Worm (Caenorhabditis elegans) whole organism, L1 larva: Measurements from ENCODE around the gene F09B9.5.

Experiments used
- C04F5.9 ChIP-seq: sonication (generic microtip); optimal IDR thresholded peaks from 2 replicates; lab custom pipeline; 2016; ENCODE audit warnings: missing genetic modification characterization, missing compliant biosample characterization
- alr-1 ChIP-seq: fragments of 200-800 bp; sonication (Bioruptor generic); optimal IDR thresholded peaks from 2 replicates; lab custom pipeline; 2018; ENCODE audit warnings: borderline replicate concordance, mild to moderate bottlenecking, missing genetic modification characterization, missing compliant biosample characterization
- ama-1 ChIP-seq: fragments of 150-350 bp; optimal IDR thresholded peaks from 2 replicates; lab custom pipeline; 2014
- blmp-1 ChIP-seq: fragments of 150-350 bp; optimal IDR thresholded peaks from 2 replicates; lab custom pipeline; 2014; ENCODE audit warnings: missing biosample characterization, missing genetic modification characterization
- ceh-63 ChIP-seq: fragments of 200-800 bp; sonication (Bioruptor generic); optimal IDR thresholded peaks from 2 replicates; lab custom pipeline; 2018; ENCODE audit warnings: mild to moderate bottlenecking, missing genetic modification characterization, missing compliant biosample characterization
- ceh-8 ChIP-seq: fragments of 200-800 bp; sonication (Bioruptor generic); optimal IDR thresholded peaks from 2 replicates; lab custom pipeline; 2018; ENCODE audit warnings: mild to moderate bottlenecking, missing genetic modification characterization, moderate library complexity, missing compliant biosample characterization
- ceh-82 ChIP-seq, 3 experiments: fragments of 150-350 bp in 1 of 3; sonication (generic microtip) in 2 of 3; optimal IDR thresholded peaks; 2 replicates each; lab custom pipeline; 2014 to 2017; ENCODE audit warnings: missing biosample characterization in 3 of 3, missing genetic modification characterization in 3 of 3
- ceh-88 ChIP-seq: fragments of 200-800 bp; sonication (Bioruptor generic); IDR thresholded peaks from 2 replicates; pipeline ENCODE4 v1.3.6; 2022; ENCODE audit warnings: missing genetic modification characterization, missing compliant biosample characterization
- ceh-90 ChIP-seq: sonication (generic microtip); optimal IDR thresholded peaks from 2 replicates; lab custom pipeline; 2016; ENCODE audit warnings: missing genetic modification characterization, missing compliant biosample characterization
- ces-1 ChIP-seq: fragments of 150-350 bp; optimal IDR thresholded peaks from 2 replicates; lab custom pipeline; 2014; ENCODE audit warnings: missing biosample characterization, missing genetic modification reagents, missing genetic modification characterization
- dsc-1 ChIP-seq: sonication (generic microtip); optimal IDR thresholded peaks from 2 replicates; lab custom pipeline; 2016; ENCODE audit warnings: mild to moderate bottlenecking, missing genetic modification characterization, missing compliant biosample characterization
- efl-1 ChIP-seq, 4 experiments: fragments of 150-350 bp; optimal IDR thresholded peaks in 3 of 4; peaks in 1 of 4; 1 replicate in 1 of 4; 2 replicates in 3 of 4; lab custom pipeline; 2014; ENCODE audit warnings: missing biosample characterization in 2 of 4, missing genetic modification characterization in 2 of 4, missing genetic modification reagents in 2 of 4
- egl-13 ChIP-seq: sonication (generic microtip); optimal IDR thresholded peaks from 2 replicates; lab custom pipeline; 2016; ENCODE audit warnings: missing genotype, missing genetic modification reagents, missing genetic modification characterization, missing compliant biosample characterization
- egl-27 ChIP-seq, 2 experiments: fragments of 150-350 bp in 1 of 2; sonication (generic microtip); optimal IDR thresholded peaks; 3 replicates each; lab custom pipeline; 2017 to 2018; ENCODE audit warnings: missing biosample characterization in 2 of 2, missing genetic modification characterization in 2 of 2, missing genetic modification reagents in 2 of 2
- elt-3 ChIP-seq, 6 experiments: fragments of 150-350 bp in 1 of 6; sonication (generic microtip); optimal IDR thresholded peaks; 2 replicates each; lab custom pipeline; 2017 to 2018; ENCODE audit warnings: missing biosample characterization in 6 of 6, missing genetic modification characterization in 6 of 6, inconsistent platforms in 1 of 6
- ets-5 ChIP-seq: fragments of 200-800 bp; sonication (Bioruptor generic); IDR thresholded peaks from 2 replicates; pipeline ENCODE4 v1.3.6; 2022; ENCODE audit warnings: missing genetic modification characterization, missing compliant biosample characterization
- fkh-10 ChIP-seq: sonication (generic microtip); optimal IDR thresholded peaks from 2 replicates; lab custom pipeline; 2017; ENCODE audit warnings: missing biosample characterization, missing genetic modification reagents, missing genetic modification characterization
- fkh-4 ChIP-seq: sonication (generic microtip); optimal IDR thresholded peaks from 2 replicates; lab custom pipeline; 2016; ENCODE audit warnings: missing compliant biosample characterization, missing genetic modification characterization, borderline replicate concordance
- fos-1 ChIP-seq: fragments of 150-350 bp; optimal IDR thresholded peaks from 2 replicates; lab custom pipeline; 2014; ENCODE audit warnings: missing biosample characterization, missing genetic modification characterization
- hlh-17 ChIP-seq: fragments of 200-800 bp; sonication (Bioruptor generic); optimal IDR thresholded peaks from 2 replicates; lab custom pipeline; 2018; ENCODE audit warnings: missing genetic modification characterization, mild to moderate bottlenecking, missing compliant biosample characterization, moderate library complexity, borderline replicate concordance
- hlh-4 ChIP-seq: sonication (generic microtip); optimal IDR thresholded peaks from 2 replicates; lab custom pipeline; 2016; ENCODE audit warnings: mild to moderate bottlenecking, missing genetic modification characterization, missing compliant biosample characterization
- irx-1 ChIP-seq: sonication (generic microtip); optimal IDR thresholded peaks from 2 replicates; lab custom pipeline; 2016; ENCODE audit warnings: missing genetic modification characterization, missing compliant biosample characterization
- jun-1 ChIP-seq: fragments of 150-350 bp; optimal IDR thresholded peaks from 2 replicates; lab custom pipeline; 2014; ENCODE audit warnings: missing biosample characterization, missing genetic modification reagents, missing genetic modification characterization
- lin-14 ChIP-seq: fragments of 200-800 bp; sonication (Bioruptor generic); optimal IDR thresholded peaks from 2 replicates; lab custom pipeline; 2018; ENCODE audit warnings: mild to moderate bottlenecking, missing genetic modification characterization, moderate library complexity, missing compliant biosample characterization
- lin-35 ChIP-seq, 2 experiments: fragments of 150-350 bp; optimal IDR thresholded peaks; 2 replicates each; lab custom pipeline; 2014; ENCODE audit warnings: missing biosample characterization in 2 of 2, missing genetic modification characterization in 2 of 2, missing genetic modification reagents in 2 of 2
- lin-39 ChIP-seq: fragments of 150-350 bp; optimal IDR thresholded peaks from 2 replicates; lab custom pipeline; 2014; ENCODE audit warnings: missing biosample characterization, missing genetic modification reagents, missing genetic modification characterization
- lsy-2 ChIP-seq, 2 experiments: fragments of 150-350 bp; optimal IDR thresholded peaks; 2 replicates each; lab custom pipeline; 2014; ENCODE audit warnings: missing biosample characterization in 2 of 2, missing genetic modification characterization in 2 of 2
- mab-9 ChIP-seq: fragments of 200-800 bp; sonication (Bioruptor generic); IDR thresholded peaks from 2 replicates; pipeline ENCODE4 v1.3.6; 2022; ENCODE audit warnings: missing genetic modification reagents, missing genetic modification characterization, missing compliant biosample characterization
- mef-2 ChIP-seq: fragments of 150-350 bp; optimal IDR thresholded peaks from 2 replicates; lab custom pipeline; 2014; ENCODE audit warnings: missing biosample characterization, missing genetic modification characterization
- nhr-11 ChIP-seq: fragments of 150-350 bp; optimal IDR thresholded peaks from 2 replicates; lab custom pipeline; 2014; ENCODE audit warnings: missing biosample characterization, missing genetic modification characterization
- nhr-12 ChIP-seq: sonication (generic microtip); optimal IDR thresholded peaks from 2 replicates; lab custom pipeline; 2017; ENCODE audit warnings: missing biosample characterization, missing genetic modification characterization
- nhr-19 ChIP-seq: fragments of 200-800 bp; sonication (Bioruptor generic); conservative IDR thresholded peaks from 2 replicates; pipeline ENCODE4 v1.3.6; 2022; ENCODE audit warnings: missing genetic modification characterization, missing compliant biosample characterization
- nhr-20 ChIP-seq: sonication (generic microtip); optimal IDR thresholded peaks from 2 replicates; lab custom pipeline; 2016; ENCODE audit warnings: mild to moderate bottlenecking, missing genetic modification characterization, missing compliant biosample characterization
- nhr-237 ChIP-seq: fragments of 150-350 bp; optimal IDR thresholded peaks from 2 replicates; lab custom pipeline; 2014; ENCODE audit warnings: missing biosample characterization, missing genetic modification characterization
- nhr-71 ChIP-seq: sonication (generic microtip); optimal IDR thresholded peaks from 2 replicates; lab custom pipeline; 2016; ENCODE audit warnings: mild to moderate bottlenecking, missing genetic modification characterization, moderate library complexity, missing compliant biosample characterization
- nhr-85 ChIP-seq: sonication (generic microtip); peaks from one replicate; lab custom pipeline; 2016; ENCODE audit warnings: missing genetic modification characterization, inconsistent platforms, missing compliant biosample characterization
- nhr-90 ChIP-seq: sonication (generic microtip); optimal IDR thresholded peaks from 2 replicates; lab custom pipeline; 2016; ENCODE audit warnings: mild to moderate bottlenecking, missing genetic modification characterization, missing compliant biosample characterization; ENCODE audit not compliant: poor library complexity
- pax-3 ChIP-seq: fragments of 200-800 bp; sonication (Bioruptor generic); optimal IDR thresholded peaks from 2 replicates; lab custom pipeline; 2018; ENCODE audit warnings: mild to moderate bottlenecking, missing genetic modification characterization, moderate library complexity, missing compliant biosample characterization
- snu-23 ChIP-seq: sonication (generic microtip); optimal IDR thresholded peaks from 2 replicates; lab custom pipeline; 2016; ENCODE audit warnings: missing genetic modification characterization, missing compliant biosample characterization
- sptf-1 ChIP-seq: fragments of 150-350 bp; optimal IDR thresholded peaks from 2 replicates; lab custom pipeline; 2014; ENCODE audit warnings: missing biosample characterization, missing genetic modification characterization
- sup-37 ChIP-seq: fragments of 200-800 bp; sonication (Bioruptor generic); optimal IDR thresholded peaks from 2 replicates; lab custom pipeline; 2018; ENCODE audit warnings: mild to moderate bottlenecking, missing genetic modification characterization, missing compliant biosample characterization
- tlp-1 ChIP-seq: fragments of 150-350 bp; optimal IDR thresholded peaks from 2 replicates; lab custom pipeline; 2014; ENCODE audit warnings: missing biosample characterization, missing genetic modification characterization
- unc-30 ChIP-seq: sonication (generic microtip); optimal IDR thresholded peaks from 2 replicates; lab custom pipeline; 2017; ENCODE audit warnings: missing biosample characterization, missing genetic modification characterization
- unc-62 ChIP-seq: fragments of 150-350 bp; optimal IDR thresholded peaks from 2 replicates; lab custom pipeline; 2014; ENCODE audit warnings: missing biosample characterization, missing genetic modification reagents, missing genetic modification characterization
- unc-86 ChIP-seq: sonication (generic microtip); optimal IDR thresholded peaks from 2 replicates; lab custom pipeline; 2016; ENCODE audit warnings: missing genetic modification characterization, missing compliant biosample characterization
- unc-98 ChIP-seq: fragments of 200-800 bp; sonication (Bioruptor generic); IDR thresholded peaks from 2 replicates; pipeline ENCODE4 v1.3.6; 2022; ENCODE audit warnings: missing genetic modification characterization, missing compliant biosample characterization
- vab-15 ChIP-seq: sonication (generic microtip); optimal IDR thresholded peaks from 2 replicates; lab custom pipeline; 2017; ENCODE audit warnings: missing genotype, mild to moderate bottlenecking, missing genetic modification characterization, missing compliant biosample characterization
- zag-1 ChIP-seq: fragments of 150-350 bp; optimal IDR thresholded peaks from 2 replicates; lab custom pipeline; 2014; ENCODE audit warnings: missing biosample characterization, missing genetic modification characterization
- ztf-11 ChIP-seq, 2 experiments: sonication (generic microtip); optimal IDR thresholded peaks; 2 replicates each; lab custom pipeline; 2016 to 2017; ENCODE audit warnings: missing genetic modification characterization in 2 of 2, missing biosample characterization in 1 of 2, missing compliant biosample characterization in 1 of 2

Gene F09B9.5

ce11 chrX:10145011-10145410 is 9.6 kb upstream of the F09B9.5 start (continued):
- TF ChIP-seq hlh-17 (GFP tag; lab: Kevin White, UChicago): no peak
- TF ChIP-seq fos-1 (tag; lab: Kevin White, UChicago): peak; percentile 31
- TF ChIP-seq nhr-237 (tag; lab: Kevin White, UChicago): no peak
- TF ChIP-seq zag-1 (tag; lab: Kevin White, UChicago): no peak
- peak; percentile 47 for TF ChIP-seq irx-1 (tag; lab: Kevin White, UChicago)
- no peak for TF ChIP-seq tlp-1 (tag; lab: Kevin White, UChicago)
- no peak for TF ChIP-seq ceh-90
- peak; percentile 74 for TF ChIP-seq nhr-19 (GFP tag; lab: Robert Waterston, UW)
- TF ChIP-seq pax-3: peak; percentile 1
- TF ChIP-seq sup-37: peak; percentile 1
- TF ChIP-seq nhr-85 (tag; lab: Kevin White, UChicago): peak; percentile 72
- no peak for TF ChIP-seq mef-2 (tag; lab: Kevin White, UChicago)
- TF ChIP-seq ceh-8 (GFP tag; lab: Kevin White, UChicago): peak; percentile 6
- peak; percentile 11 for TF ChIP-seq fkh-10 (GFP tag; lab: Kevin White, UChicago)
- TF ChIP-seq unc-98 (GFP tag; lab: Robert Waterston, UW): 0 out of 2 replicates have a peak, but pooled peaks have one; percentile 18
- TF ChIP-seq ztf-11 (tag; optimal IDR thresholded peaks at IDR 0.05; lab: Kevin White, UChicago): peak in 1 of 2 experiments; percentile 46
- peak; percentile 29 for TF ChIP-seq jun-1 (tag; lab: Kevin White, UChicago)
- TF ChIP-seq egl-13 (tag; lab: Kevin White, UChicago): peak; percentile 59
- peak; percentile 75 for TF ChIP-seq dsc-1
- TF ChIP-seq nhr-71: peak; percentile 78
- TF ChIP-seq snu-23 (GFP tag; lab: Kevin White, UChicago): peak; percentile 77
- peak; percentile 21; the same call in 1 of the 2 replicates for TF ChIP-seq ceh-88
- peak; percentile 80 for TF ChIP-seq nhr-90 (tag; lab: Kevin White, UChicago)

- no peak for TF ChIP-seq hlh-4 (tag; lab: Kevin White, UChicago)
- TF ChIP-seq vab-15: no peak
- TF ChIP-seq elt-3 (tag; optimal IDR thresholded peaks at IDR 0.05; lab: Kevin White, UChicago): peak in 2 of 6 experiments; percentile 34 to 64
- TF ChIP-seq dsc-1: peak; percentile 78
- TF ChIP-seq egl-27 (tag; optimal IDR thresholded peaks at IDR 0.05; lab: Kevin White, UChicago): peak; percentile 79 to 86
- TF ChIP-seq ets-5 (GFP tag; lab: Robert Waterston, UW): no peak
- no peak for TF ChIP-seq ama-1 (lab: Kevin White, UChicago)
- no peak for TF ChIP-seq unc-30 (tag; lab: Kevin White, UChicago)
- no peak for TF ChIP-seq fkh-4 (tag; lab: Kevin White, UChicago)
- no peak for TF ChIP-seq zag-1 (tag; lab: Kevin White, UChicago)
- TF ChIP-seq nhr-19 (GFP tag; lab: Robert Waterston, UW): peak; percentile 77
- TF ChIP-seq ces-1 (GFP tag; lab: Kevin White, UChicago): peak; percentile 71
- no peak for TF ChIP-seq nhr-237 (tag; lab: Kevin White, UChicago)
- TF ChIP-seq lsy-2 (tag; optimal IDR thresholded peaks at IDR 0.05; lab: Kevin White, UChicago): peak; percentile 59 to 73
- peak; percentile 76 for TF ChIP-seq mab-9 (GFP tag; lab: Robert Waterston, UW)
- TF ChIP-seq snu-23 (GFP tag; lab: Kevin White, UChicago): peak; percentile 90
- TF ChIP-seq nhr-85 (tag; lab: Kevin White, UChicago): peak; percentile 86
- TF ChIP-seq fos-1 (tag; lab: Kevin White, UChicago): peak; percentile 62
- peak; percentile 97 for TF ChIP-seq lin-14 (GFP tag; lab: Kevin White, UChicago)
- no peak for TF ChIP-seq sptf-1 (tag; lab: Kevin White, UChicago)
- TF ChIP-seq ceh-82 (tag; optimal IDR thresholded peaks at IDR 0.05; lab: Kevin White, UChicago): peak; percentile 79 to 87 (median 79)
- TF ChIP-seq unc-62: no peak
- no peak for TF ChIP-seq nhr-12 (tag; lab: Kevin White, UChicago)
- peak; percentile 44 to 51 for TF ChIP-seq efl-1 (optimal IDR thresholded peaks at IDR 0.05; lab: Kevin White, UChicago)
- peak in 1 of 2 experiments; percentile 94 for TF ChIP-seq efl-1 (GFP tag; optimal IDR thresholded peaks at IDR 0.05 in 1 of 2; lab: Kevin White, UChicago)
- TF ChIP-seq nhr-11 (tag; lab: Kevin White, UChicago): no peak
- TF ChIP-seq lin-35 (GFP tag; optimal IDR thresholded peaks at IDR 0.05; lab: Kevin White, UChicago): peak; percentile 56 to 64
- no peak; the same call in 1 of the 2 replicates for TF ChIP-seq ceh-88
- no peak for TF ChIP-seq alr-1 (tag; lab: Kevin White, UChicago)
- no peak for TF ChIP-seq lin-39
- TF ChIP-seq unc-98 (GFP tag; lab: Robert Waterston, UW): no peak
- TF ChIP-seq mef-2 (tag; lab: Kevin White, UChicago): peak; percentile 18
- peak; percentile 88 for TF ChIP-seq unc-86 (tag; lab: Kevin White, UChicago)
- TF ChIP-seq ceh-63 (GFP tag; lab: Kevin White, UChicago): no peak
- TF ChIP-seq nhr-20 (tag; lab: Kevin White, UChicago): peak; percentile 85
- peak; percentile 82 for TF ChIP-seq blmp-1
- TF ChIP-seq C04F5.9 (tag; lab: Kevin White, UChicago): no peak
Measured at ce11 chrX:10146592-10146991, 8.0 kb upstream of the F09B9.5 start, which contains the start of gene unc-115. Gene unc-115 (plus strand): TSS chrX:10146892.
